Worm (Caenorhabditis elegans): Measurements from ENCODE around the gene ndab-2.

ce11 chrIII:7153747-7154238 lies 26.8 kb upstream of the ndab-2 start, which contains the start of gene ogt-1:
- TF ChIP-seq snpc-4 (tag; optimal IDR thresholded peaks at IDR 0.05) = no peak
- TF ChIP-seq nhr-237 (tag; optimal IDR thresholded peaks at IDR 0.05) = peak; percentile 87
